Worm (Caenorhabditis elegans) whole organism, early embryonic: ENCODE results near the gene ZK970.8.

Experiments
- B0310.2 ChIP-seq: sonication (generic microtip); optimal IDR thresholded peaks from 2 replicates; lab custom pipeline; 2016; ENCODE audit warnings: mild to moderate bottlenecking, missing genetic modification characterization, missing compliant biosample characterization
- F13C5.2 ChIP-seq: sonication (generic microtip); optimal IDR thresholded peaks from 2 replicates; lab custom pipeline; 2017; ENCODE audit warnings: mild to moderate bottlenecking, missing genetic modification characterization, inconsistent platforms, missing compliant biosample characterization
- aly-1 ChIP-seq: sonication (generic microtip); optimal IDR thresholded peaks from 2 replicates; lab custom pipeline; 2016; ENCODE audit warnings: missing genetic modification characterization, missing compliant biosample characterization
- ama-1 ChIP-seq: fragments of 150-350 bp; optimal IDR thresholded peaks from 2 replicates; lab custom pipeline; 2014
- ceh-13 ChIP-seq: fragments of 200-800 bp; sonication (Bioruptor generic); optimal IDR thresholded peaks from 2 replicates; lab custom pipeline; 2018; ENCODE audit warnings: mild to moderate bottlenecking, missing genetic modification characterization, missing compliant biosample characterization
- ceh-36 ChIP-seq: sonication (generic microtip); optimal IDR thresholded peaks from 2 replicates; lab custom pipeline; 2016; ENCODE audit warnings: missing genetic modification characterization, inconsistent platforms, missing compliant biosample characterization
- ets-7 ChIP-seq: sonication (generic microtip); optimal IDR thresholded peaks from 2 replicates; lab custom pipeline; 2016; ENCODE audit warnings: missing genotype, missing genetic modification characterization, missing compliant biosample characterization
- flt-1 ChIP-seq: fragments of 200-800 bp; sonication (Bioruptor generic); IDR thresholded peaks from 2 replicates; pipeline ENCODE4 v1.3.6; 2022; ENCODE audit warnings: missing genetic modification characterization, missing compliant biosample characterization
- hmbx-1 ChIP-seq: sonication (generic microtip); optimal IDR thresholded peaks from 2 replicates; lab custom pipeline; 2016; ENCODE audit warnings: mild to moderate bottlenecking, missing genetic modification characterization, missing compliant biosample characterization
- hmg-4 ChIP-seq: fragments of 200-800 bp; sonication (Bioruptor generic); optimal IDR thresholded peaks from 2 replicates; lab custom pipeline; 2018; ENCODE audit warnings: mild to moderate bottlenecking, missing genetic modification characterization, missing compliant biosample characterization
- hnd-1 ChIP-seq: sonication (generic microtip); optimal IDR thresholded peaks from 2 replicates; lab custom pipeline; 2016; ENCODE audit warnings: missing genetic modification characterization, missing compliant biosample characterization
- pes-1 ChIP-seq: fragments of 200-800 bp; sonication (Bioruptor generic); IDR thresholded peaks from 2 replicates; pipeline ENCODE4 v1.3.6; 2022; ENCODE audit warnings: missing genetic modification reagents, missing genetic modification characterization, missing compliant biosample characterization
- scrt-1 ChIP-seq: fragments of 200-800 bp; sonication (Bioruptor generic); IDR thresholded peaks from 2 replicates; pipeline ENCODE4 v1.3.6; 2022; ENCODE audit warnings: missing genetic modification characterization, missing compliant biosample characterization
- sea-1 ChIP-seq: fragments of 200-800 bp; sonication (Bioruptor generic); conservative IDR thresholded peaks from 2 replicates; pipeline ENCODE4 v1.3.6; 2022; ENCODE audit warnings: missing genetic modification characterization, missing compliant biosample characterization
- tbx-11 ChIP-seq: fragments of 200-800 bp; sonication (Bioruptor generic); IDR thresholded peaks from 2 replicates; pipeline ENCODE4 v1.3.6; 2022; ENCODE audit warnings: missing genetic modification characterization, missing compliant biosample characterization
- tbx-37 ChIP-seq: fragments of 200-800 bp; sonication (Bioruptor generic); conservative IDR thresholded peaks from 2 replicates; pipeline ENCODE4 v1.3.6; 2022; ENCODE audit warnings: missing genetic modification reagents, missing genetic modification characterization, missing compliant biosample characterization
- tra-4 ChIP-seq: sonication (generic microtip); optimal IDR thresholded peaks from 2 replicates; lab custom pipeline; 2017; ENCODE audit warnings: missing genetic modification characterization, missing compliant biosample characterization

The ZK970.8 gene

DNA sequence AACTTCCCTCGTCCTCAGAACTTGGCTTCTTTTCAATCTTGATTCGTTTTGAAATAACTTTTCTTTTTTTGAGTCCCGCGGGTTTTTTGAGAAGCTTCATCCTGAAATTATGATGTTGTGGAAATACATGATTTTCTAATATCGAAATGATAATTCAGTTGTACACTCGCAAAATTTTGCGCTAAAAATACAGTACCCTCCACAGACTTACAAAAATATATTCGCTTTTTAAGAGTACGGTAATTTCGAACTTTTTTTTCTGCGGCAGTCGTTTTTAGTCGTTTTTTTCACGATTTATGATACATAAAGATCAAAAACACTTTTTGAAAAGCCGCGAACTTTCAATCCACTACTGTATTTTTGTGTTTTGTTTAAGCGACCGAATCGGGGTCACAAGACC is 35.6 kb downstream of the ZK970.8 start, which contains the start of gene pro-2:
TSS of gene pro-2 (minus strand) at position 101 of the 400 bp plus-strand sequence.
- TF ChIP-seq flt-1 (GFP tag; lab: Robert Waterston, UW) (no peak), sea-1 (GFP tag; lab: Robert Waterston, UW) (no peak), pes-1 (GFP tag; lab: Robert Waterston, UW) (no peak), hmg-4 (GFP tag; lab: Kevin White, UChicago) (no peak), aly-1 (no peak), tbx-11 (no peak), F13C5.2 (tag; lab: Kevin White, UChicago) (no peak), tbx-37 (GFP tag; lab: Robert Waterston, UW) (no peak), tra-4 (no peak)

DNA sequence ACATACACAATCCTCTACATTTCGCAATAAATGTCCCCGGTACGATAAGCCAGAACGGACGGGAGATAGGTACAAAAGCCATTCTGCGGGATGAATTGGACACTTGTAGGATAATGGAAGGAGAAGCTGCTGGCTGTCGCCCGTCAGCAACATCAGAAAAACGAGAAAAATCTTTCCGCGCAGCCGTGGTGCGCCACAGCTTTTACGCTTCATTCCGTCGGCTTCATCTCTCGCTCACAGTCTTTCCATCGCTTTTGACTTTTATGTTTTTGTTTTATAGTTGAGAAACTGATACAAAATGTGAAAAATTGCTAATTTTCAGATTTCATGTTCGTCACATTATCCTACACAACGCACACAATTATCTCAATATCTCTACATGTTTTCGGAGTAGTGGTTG is 36.6 kb downstream of the ZK970.8 start, which contains the start of gene C07E3.10:
TSS of gene C07E3.10 (plus strand) at position 301 of the 400 bp plus-strand sequence.
- TF ChIP-seq tra-4 (no peak), hmg-4 (GFP tag; lab: Kevin White, UChicago) (no peak), F13C5.2 (tag; lab: Kevin White, UChicago) (no peak), hnd-1 (tag; lab: Kevin White, UChicago) (no peak), sea-1 (GFP tag; lab: Robert Waterston, UW) (no peak), tbx-37 (GFP tag; lab: Robert Waterston, UW) (no peak), flt-1 (GFP tag; lab: Robert Waterston, UW) (no peak), ets-7 (no peak), scrt-1 (no peak), aly-1 (no peak), tbx-11 (no peak), B0310.2 (tag; lab: Kevin White, UChicago) (no peak)

DNA sequence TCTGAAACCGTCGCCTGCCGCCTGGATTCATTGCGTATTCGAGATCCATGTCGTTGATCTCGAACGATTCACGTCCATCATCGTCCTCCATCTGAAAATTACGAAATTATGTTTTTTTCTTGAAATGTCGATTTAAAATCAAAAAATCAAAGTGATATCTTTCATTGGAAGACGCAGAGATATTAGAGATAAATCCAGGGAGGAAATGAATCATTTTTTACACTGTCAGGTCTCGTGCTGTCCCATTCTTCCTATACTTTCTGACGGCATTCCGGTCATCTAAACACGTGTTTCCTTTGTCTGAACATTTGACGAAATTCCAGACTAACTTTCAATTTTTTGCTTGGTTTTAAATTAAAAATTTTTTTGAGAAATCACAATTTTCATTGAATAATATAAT is 40.5 kb downstream of the ZK970.8 start, which contains the start of gene stip-1:
TSS of gene stip-1 (minus strand) at position 98 of the 400 bp plus-strand sequence.
- TF ChIP-seq B0310.2 (tag; lab: Kevin White, UChicago) (no peak), tra-4 (no peak), sea-1 (GFP tag; lab: Robert Waterston, UW) (no peak), pes-1 (GFP tag; lab: Robert Waterston, UW) (no peak), flt-1 (GFP tag; lab: Robert Waterston, UW) (no peak), F13C5.2 (tag; lab: Kevin White, UChicago) (no peak), tbx-37 (GFP tag; lab: Robert Waterston, UW) (no peak), ets-7 (no peak), scrt-1 (no peak), ama-1 (lab: Kevin White, UChicago) (no peak), hnd-1 (tag; lab: Kevin White, UChicago) (no peak), tbx-11 (no peak), hmg-4 (GFP tag; lab: Kevin White, UChicago) (no peak)

DNA sequence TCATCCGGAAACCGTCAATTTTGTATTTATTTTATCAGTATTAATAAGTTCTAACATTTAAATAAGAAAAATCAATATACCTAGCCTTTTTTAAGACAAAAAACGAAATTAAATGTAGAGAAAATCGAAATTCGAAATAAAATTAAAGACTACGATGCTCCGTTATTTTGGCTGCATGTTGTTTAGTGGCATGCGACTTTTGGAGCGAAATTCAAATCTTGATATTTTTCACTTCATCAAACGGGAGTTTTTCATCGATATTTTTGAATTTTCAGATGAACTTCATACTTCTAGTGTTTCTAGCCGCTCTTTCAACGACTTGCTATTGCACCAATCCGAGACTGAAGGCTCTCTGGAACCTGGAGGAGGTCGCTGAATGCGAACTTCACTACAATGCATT is 41.0 kb downstream of the ZK970.8 start, which contains the start of gene C07E3.9:
TSS of gene C07E3.9 (plus strand) at position 270 of the 400 bp plus-strand sequence.
- TF ChIP-seq flt-1 (GFP tag; lab: Robert Waterston, UW): no peak
- no peak for TF ChIP-seq B0310.2 (tag; lab: Kevin White, UChicago)
- no peak for TF ChIP-seq F13C5.2 (tag; lab: Kevin White, UChicago)
- TF ChIP-seq tbx-11: no peak
- TF ChIP-seq ama-1 (lab: Kevin White, UChicago): no peak
- no peak for TF ChIP-seq pes-1 (GFP tag; lab: Robert Waterston, UW)
- TF ChIP-seq scrt-1: no peak
- no peak for TF ChIP-seq tbx-37 (GFP tag; lab: Robert Waterston, UW)
- TF ChIP-seq hmg-4 (GFP tag; lab: Kevin White, UChicago): no peak
- TF ChIP-seq ceh-13: no peak
- TF ChIP-seq aly-1: no peak
- no peak for TF ChIP-seq tra-4
- no peak for TF ChIP-seq sea-1 (GFP tag; lab: Robert Waterston, UW)
- TF ChIP-seq ets-7: no peak
- no peak for TF ChIP-seq hnd-1 (tag; lab: Kevin White, UChicago)

ce11 chrII:10351963-10352362 is 42.5 kb downstream of the ZK970.8 start, which contains the start of gene C07E3.8:
Gene C07E3.8 (plus strand): TSS chrII:10352263.
- no peak for TF ChIP-seq flt-1 (GFP tag; lab: Robert Waterston, UW)
- TF ChIP-seq aly-1: no peak
- no peak for TF ChIP-seq pes-1 (GFP tag; lab: Robert Waterston, UW)
- no peak for TF ChIP-seq hmbx-1 (tag; lab: Kevin White, UChicago)
- TF ChIP-seq tbx-37 (GFP tag; lab: Robert Waterston, UW): no peak
- no peak for TF ChIP-seq ceh-13
- no peak for TF ChIP-seq ets-7
- no peak for TF ChIP-seq tra-4
- TF ChIP-seq B0310.2 (tag; lab: Kevin White, UChicago): no peak
- TF ChIP-seq F13C5.2 (tag; lab: Kevin White, UChicago): no peak
- TF ChIP-seq sea-1 (GFP tag; lab: Robert Waterston, UW): no peak
- TF ChIP-seq scrt-1: no peak
- no peak for TF ChIP-seq tbx-11
- TF ChIP-seq hmg-4 (GFP tag; lab: Kevin White, UChicago): no peak
- no peak for TF ChIP-seq ceh-36 (tag; lab: Kevin White, UChicago)
- TF ChIP-seq ama-1 (lab: Kevin White, UChicago): no peak
- no peak for TF ChIP-seq hnd-1 (tag; lab: Kevin White, UChicago)

ce11 chrII:10357468-10358007 is 48.1 kb downstream of the ZK970.8 start, which contains the start of gene C07E3.3:
Gene C07E3.3 (minus strand): TSS chrII:10357518.
- no peak for TF ChIP-seq B0310.2 (tag; lab: Kevin White, UChicago)
- no peak for TF ChIP-seq hmg-4 (GFP tag; lab: Kevin White, UChicago)
- no peak for TF ChIP-seq ceh-36 (tag; lab: Kevin White, UChicago)
- no peak for TF ChIP-seq tra-4
- no peak for TF ChIP-seq sea-1 (GFP tag; lab: Robert Waterston, UW)
- TF ChIP-seq ceh-13: no peak
- no peak for TF ChIP-seq tbx-37 (GFP tag; lab: Robert Waterston, UW)
- no peak for TF ChIP-seq hnd-1 (tag; lab: Kevin White, UChicago)
- TF ChIP-seq scrt-1: no peak
- TF ChIP-seq ama-1 (lab: Kevin White, UChicago): no peak
- no peak for TF ChIP-seq ets-7
- no peak for TF ChIP-seq F13C5.2 (tag; lab: Kevin White, UChicago)
- no peak for TF ChIP-seq tbx-11
- no peak for TF ChIP-seq aly-1
- TF ChIP-seq pes-1 (GFP tag; lab: Robert Waterston, UW): no peak
- TF ChIP-seq hmbx-1 (tag; lab: Kevin White, UChicago): no peak
